Worm (Caenorhabditis elegans) whole organism, L4 larva: ENCODE results near the gene plc-4.

Source experiments
- F26F4.8 ChIP-seq: fragments of 200-800 bp; sonication (Bioruptor generic); conservative IDR thresholded peaks from 2 replicates; pipeline ENCODE4 v1.3.6; 2022; ENCODE audit warnings: missing genetic modification characterization, missing compliant biosample characterization
- F44E2.7 ChIP-seq: fragments of 200-800 bp; sonication (Bioruptor generic); IDR thresholded peaks from 2 replicates; pipeline ENCODE4 v2.1.2; 2022; ENCODE audit warnings: missing genetic modification characterization, missing compliant biosample characterization
- F49E8.2 ChIP-seq: sonication (generic microtip); optimal IDR thresholded peaks from 2 replicates; lab custom pipeline; 2016; ENCODE audit warnings: missing compliant biosample characterization, mild to moderate bottlenecking, missing genetic modification characterization, borderline replicate concordance
- R02D3.7 ChIP-seq: fragments of 150-350 bp; sonication (generic microtip); optimal IDR thresholded peaks from 3 replicates; lab custom pipeline; 2014; ENCODE audit warnings: missing biosample characterization, missing genetic modification characterization
- Y5F2A.4 ChIP-seq: fragments of 200-800 bp; sonication (Bioruptor generic); optimal IDR thresholded peaks from 2 replicates; lab custom pipeline; 2018; ENCODE audit warnings: mild to moderate bottlenecking, missing genetic modification characterization, missing compliant biosample characterization
- aha-1 ChIP-seq: fragments of 150-350 bp; peaks from one replicate; lab custom pipeline; 2014; ENCODE audit warnings: missing biosample characterization, missing genetic modification characterization
- ama-1 ChIP-seq: fragments of 150-350 bp; optimal IDR thresholded peaks from 2 replicates; lab custom pipeline; 2014; ENCODE audit warnings: inconsistent platforms, mixed read lengths
- ceh-20 ChIP-seq: fragments of 200-800 bp; sonication (Bioruptor generic); IDR thresholded peaks from 2 replicates; pipeline ENCODE4 v1.3.6; 2022; ENCODE audit warnings: missing genetic modification reagents, missing genetic modification characterization, missing compliant biosample characterization
- ceh-32 ChIP-seq: sonication (generic microtip); optimal IDR thresholded peaks from 2 replicates; lab custom pipeline; 2016; ENCODE audit warnings: mild to moderate bottlenecking, missing genetic modification characterization, missing compliant biosample characterization; ENCODE audit not compliant: poor library complexity
- ceh-44 ChIP-seq: fragments of 200-800 bp; sonication (Bioruptor generic); IDR thresholded peaks from 2 replicates; pipeline ENCODE4 v1.3.6; 2022; ENCODE audit warnings: missing genetic modification reagents, missing genetic modification characterization, missing compliant biosample characterization
- cey-2 ChIP-seq: sonication (generic microtip); optimal IDR thresholded peaks from 3 replicates; lab custom pipeline; 2017; ENCODE audit warnings: missing genetic modification characterization, mild to moderate bottlenecking, missing compliant biosample characterization, antibody characterized with exemption, borderline replicate concordance; ENCODE audit not compliant: insufficient read depth
- daf-16 ChIP-seq, 3 experiments: sonication (generic microtip); optimal IDR thresholded peaks; 2 replicates each; lab custom pipeline; 2016 to 2017; ENCODE audit warnings: missing genetic modification characterization in 3 of 3, missing genetic modification reagents in 3 of 3, mild to moderate bottlenecking in 2 of 3, missing compliant biosample characterization in 2 of 3, missing biosample characterization in 1 of 3, moderate library complexity in 1 of 3
- dmd-9 ChIP-seq: fragments of 200-800 bp; sonication (Bioruptor generic); IDR thresholded peaks from 2 replicates; pipeline ENCODE4 v1.3.6; 2022; ENCODE audit warnings: missing genetic modification reagents, missing genetic modification characterization, missing compliant biosample characterization
- egl-27 ChIP-seq: sonication (generic microtip); optimal IDR thresholded peaks from 3 replicates; lab custom pipeline; 2017; ENCODE audit warnings: missing biosample characterization, missing genetic modification reagents, missing genetic modification characterization
- fos-1 ChIP-seq: fragments of 150-350 bp; optimal IDR thresholded peaks from 2 replicates; lab custom pipeline; 2014; ENCODE audit warnings: missing biosample characterization, missing genetic modification characterization
- gei-8 ChIP-seq: fragments of 200-800 bp; sonication (Bioruptor generic); optimal IDR thresholded peaks from 2 replicates; lab custom pipeline; 2018; ENCODE audit warnings: mild to moderate bottlenecking, missing genetic modification characterization, missing compliant biosample characterization
- hif-1 ChIP-seq, 2 experiments: sonication (generic microtip); optimal IDR thresholded peaks; 2 replicates each; lab custom pipeline; 2016 to 2017; ENCODE audit warnings: missing compliant biosample characterization in 2 of 2, missing genetic modification characterization in 2 of 2, missing genetic modification reagents in 2 of 2, missing genotype in 2 of 2, mild to moderate bottlenecking in 1 of 2
- jun-1 ChIP-seq: fragments of 150-350 bp; optimal IDR thresholded peaks from 2 replicates; lab custom pipeline; 2014; ENCODE audit warnings: missing biosample characterization, missing genetic modification reagents, missing genetic modification characterization
- lin-15B ChIP-seq: fragments of 150-350 bp; sonication (generic microtip); optimal IDR thresholded peaks from 3 replicates; lab custom pipeline; 2014; ENCODE audit warnings: missing biosample characterization, missing genetic modification characterization
- lin-29 ChIP-seq: fragments of 200-800 bp; sonication (Bioruptor generic); IDR thresholded peaks from 2 replicates; pipeline ENCODE4 v1.3.6; 2022; ENCODE audit warnings: missing genetic modification reagents, missing genetic modification characterization, missing compliant biosample characterization
- lin-38 ChIP-seq: fragments of 200-800 bp; sonication (Bioruptor generic); IDR thresholded peaks from 2 replicates; pipeline ENCODE4 v1.3.6; 2022; ENCODE audit warnings: missing genetic modification reagents, missing genetic modification characterization, missing compliant biosample characterization
- lin-39 ChIP-seq: fragments of 150-350 bp; optimal IDR thresholded peaks from 2 replicates; lab custom pipeline; 2014; ENCODE audit warnings: missing biosample characterization, missing genetic modification reagents, missing genetic modification characterization
- lir-3 ChIP-seq: sonication (generic microtip); optimal IDR thresholded peaks from 2 replicates; lab custom pipeline; 2016; ENCODE audit warnings: mild to moderate bottlenecking, missing genetic modification characterization, missing compliant biosample characterization
- lsy-2 ChIP-seq, 2 experiments: fragments of 150-350 bp in 1 of 2; sonication (generic microtip) in 1 of 2; optimal IDR thresholded peaks; 2 replicates each; lab custom pipeline; 2014 to 2017; ENCODE audit warnings: missing biosample characterization in 2 of 2, missing genetic modification characterization in 2 of 2
- mdt-29 ChIP-seq: fragments of 200-800 bp; sonication (Bioruptor generic); IDR thresholded peaks from 2 replicates; pipeline ENCODE4 v1.3.6; 2022; ENCODE audit warnings: missing genetic modification reagents, missing genetic modification characterization, missing compliant biosample characterization
- mes-2 ChIP-seq: sonication (generic microtip); optimal IDR thresholded peaks from 2 replicates; lab custom pipeline; 2016; ENCODE audit warnings: missing genotype, mild to moderate bottlenecking, missing genetic modification characterization, missing compliant biosample characterization; ENCODE audit not compliant: poor library complexity, severe bottlenecking
- mxl-2 ChIP-seq: fragments of 200-800 bp; sonication (Bioruptor generic); conservative IDR thresholded peaks from 2 replicates; pipeline ENCODE4 v1.3.6; 2022; ENCODE audit warnings: missing genetic modification reagents, missing genetic modification characterization, missing compliant biosample characterization
- nhr-11 ChIP-seq: fragments of 150-350 bp; optimal IDR thresholded peaks from 2 replicates; lab custom pipeline; 2014; ENCODE audit warnings: missing biosample characterization, missing genetic modification characterization
- nhr-111 ChIP-seq: fragments of 200-800 bp; sonication (Bioruptor generic); optimal IDR thresholded peaks from 2 replicates; lab custom pipeline; 2018; ENCODE audit warnings: mild to moderate bottlenecking, missing genetic modification characterization, missing compliant biosample characterization
- nhr-237 ChIP-seq: sonication (generic microtip); optimal IDR thresholded peaks from 2 replicates; lab custom pipeline; 2017; ENCODE audit warnings: missing biosample characterization, missing genetic modification characterization
- nhr-42 ChIP-seq: fragments of 200-800 bp; sonication (Bioruptor generic); IDR thresholded peaks from 2 replicates; pipeline ENCODE4 v1.3.6; 2022; ENCODE audit warnings: missing genetic modification characterization, missing compliant biosample characterization
- pqm-1 ChIP-seq: sonication (generic microtip); optimal IDR thresholded peaks from 2 replicates; lab custom pipeline; 2017; ENCODE audit warnings: missing biosample characterization, missing genetic modification characterization
- rbr-2 ChIP-seq: sonication (generic microtip); optimal IDR thresholded peaks from 2 replicates; lab custom pipeline; 2016; ENCODE audit warnings: missing genotype, missing genetic modification characterization, missing compliant biosample characterization
- skn-1 ChIP-seq: fragments of 150-350 bp; optimal IDR thresholded peaks from 2 replicates; lab custom pipeline; 2014; ENCODE audit warnings: missing biosample characterization, missing genetic modification characterization
- snpc-1.2 ChIP-seq: fragments of 200-800 bp; sonication (Bioruptor generic); IDR thresholded peaks from 2 replicates; pipeline ENCODE4 v1.3.6; 2022; ENCODE audit warnings: missing genetic modification reagents, missing genetic modification characterization, missing compliant biosample characterization
- snpc-4 ChIP-seq: fragments of 150-350 bp; optimal IDR thresholded peaks from 2 replicates; lab custom pipeline; 2014; ENCODE audit warnings: missing biosample characterization, missing genetic modification characterization
- spr-3 ChIP-seq: fragments of 200-800 bp; sonication (Bioruptor generic); optimal IDR thresholded peaks from 2 replicates; lab custom pipeline; 2018; ENCODE audit warnings: mild to moderate bottlenecking, missing genetic modification characterization, missing compliant biosample characterization
- tra-1 ChIP-seq: fragments of 200-800 bp; sonication (Bioruptor generic); IDR thresholded peaks from 2 replicates; pipeline ENCODE4 v1.3.6; 2022; ENCODE audit warnings: missing genetic modification reagents, missing genetic modification characterization, missing compliant biosample characterization
- unc-39 ChIP-seq: sonication (generic microtip); optimal IDR thresholded peaks from 2 replicates; lab custom pipeline; 2017; ENCODE audit warnings: missing biosample characterization, missing genetic modification characterization
- unc-62 ChIP-seq, 3 experiments: fragments of 150-350 bp in 1 of 3; sonication (generic microtip); optimal IDR thresholded peaks in 2 of 3; peaks in 1 of 3; 1 replicate in 1 of 3; 2 replicates in 2 of 3; lab custom pipeline; 2014 to 2017; ENCODE audit warnings: missing biosample characterization in 3 of 3, missing genetic modification characterization in 3 of 3, missing genetic modification reagents in 3 of 3, missing genotype in 1 of 3
- zip-2 ChIP-seq: fragments of 150-350 bp; optimal IDR thresholded peaks from 2 replicates; lab custom pipeline; 2014; ENCODE audit warnings: missing biosample characterization, missing genetic modification characterization
- ztf-11 ChIP-seq: fragments of 150-350 bp; optimal IDR thresholded peaks from 2 replicates; lab custom pipeline; 2014; ENCODE audit warnings: missing biosample characterization, missing genetic modification characterization
- ztf-7 ChIP-seq: fragments of 150-350 bp; optimal IDR thresholded peaks from 2 replicates; lab custom pipeline; 2014; ENCODE audit warnings: missing biosample characterization, missing genetic modification characterization

Gene plc-4

ce11 chrIV:7558653-7559052, 46.2 kb upstream of the plc-4 start:
- TF ChIP-seq skn-1 (tag; lab: Kevin White, UChicago) (no peak), snpc-1.2 (0 out of 2 replicates have a peak, but pooled peaks have one; percentile 15), ama-1 (peak; percentile 54), daf-16 (GFP tag; optimal IDR thresholded peaks at IDR 0.05; lab: Kevin White, UChicago) (no peak), daf-16 (tag; optimal IDR thresholded peaks at IDR 0.05; lab: Kevin White, UChicago) (no peak)

- TF ChIP-seq rbr-2 (no peak), F44E2.7 (GFP tag; lab: Robert Waterston, UW) (no peak), unc-39 (tag; lab: Kevin White, UChicago) (no peak), skn-1 (tag; lab: Kevin White, UChicago) (no peak), spr-3 (GFP tag; lab: Kevin White, UChicago) (no peak), mdt-29 (GFP tag; lab: Robert Waterston, UW) (no peak), lir-3 (tag; lab: Kevin White, UChicago) (no peak), lin-15B (no peak), gei-8 (GFP tag; lab: Kevin White, UChicago) (no peak), R02D3.7 (tag; lab: Kevin White, UChicago) (no peak), nhr-237 (no peak), Y5F2A.4 (no peak)
Observed at ce11 chrIV:7556265-7556866, 43.9 kb upstream of the plc-4 start, which contains the start of the genes F49E8.7, F49E8.8 and nprl-2. F49E8.7 (minus strand) TSS chrIV:7556365. F49E8.8 (plus strand) TSS chrIV:7556637. nprl-2 (plus strand) TSS chrIV:7556816.

- TF ChIP-seq ceh-20 (GFP tag; lab: Robert Waterston, UW) = no peak
- TF ChIP-seq aha-1 (tag; lab: Kevin White, UChicago) = peak; percentile 46
- peak; percentile 40 for TF ChIP-seq nhr-11 (tag; lab: Kevin White, UChicago)
- no peak for TF ChIP-seq hif-1 (tag; optimal IDR thresholded peaks at IDR 0.05; lab: Kevin White, UChicago)
Observed at ce11 chrIV:7554351-7554750, 41.9 kb upstream of the plc-4 start, which contains the start of gene F49E8.6. F49E8.6 (minus strand) TSS chrIV:7554667.

ce11 chrIV:7552958-7553553, 40.6 kb upstream of the plc-4 start, which contains the start of gene dif-1:
dif-1 (minus strand) TSS chrIV:7553008.
- TF ChIP-seq nhr-111 (GFP tag; lab: Kevin White, UChicago) = no peak
- TF ChIP-seq nhr-42 (GFP tag; lab: Robert Waterston, UW) = no peak
- peak; percentile 58 for TF ChIP-seq pqm-1 (tag; lab: Kevin White, UChicago)
- no peak for TF ChIP-seq lin-15B
- peak; percentile 45 for TF ChIP-seq ama-1
- TF ChIP-seq snpc-4 (tag; lab: Kevin White, UChicago) = no peak
- peak in 1 of 2 experiments; percentile 89 for TF ChIP-seq unc-62 (GFP tag; optimal IDR thresholded peaks at IDR 0.05 in 1 of 2; lab: Kevin White, UChicago)
- TF ChIP-seq unc-62 (tag; optimal IDR thresholded peaks at IDR 0.05; lab: Kevin White, UChicago) = no peak
- no peak for TF ChIP-seq ztf-7 (tag; lab: Kevin White, UChicago)
- peak; percentile 48 for TF ChIP-seq lin-38 (GFP tag; lab: Robert Waterston, UW)
- TF ChIP-seq jun-1 (tag; lab: Kevin White, UChicago) = no peak
- no peak for TF ChIP-seq ztf-11 (tag; lab: Kevin White, UChicago)
- no peak for TF ChIP-seq dmd-9
- peak; percentile 52 for TF ChIP-seq mes-2 (tag; lab: Kevin White, UChicago)
- no peak for TF ChIP-seq F49E8.2 (tag; lab: Kevin White, UChicago)
- no peak for TF ChIP-seq lin-29 (GFP tag; lab: Robert Waterston, UW)
- no peak for TF ChIP-seq ceh-32 (tag; lab: Kevin White, UChicago)
- TF ChIP-seq zip-2 = no peak
- TF ChIP-seq mxl-2 (GFP tag; lab: Robert Waterston, UW) = no peak
- no peak for TF ChIP-seq fos-1 (tag; lab: Kevin White, UChicago)
- no peak for TF ChIP-seq cey-2 (tag; lab: Kevin White, UChicago)
- TF ChIP-seq daf-16 (GFP tag; optimal IDR thresholded peaks at IDR 0.05; lab: Kevin White, UChicago) = peak in 1 of 2 experiments; percentile 78
- TF ChIP-seq daf-16 (tag; optimal IDR thresholded peaks at IDR 0.05; lab: Kevin White, UChicago) = peak; percentile 92
- no peak for TF ChIP-seq F26F4.8 (GFP tag; lab: Robert Waterston, UW)
- no peak for TF ChIP-seq tra-1
- peak; percentile 67 for TF ChIP-seq nhr-11 (tag; lab: Kevin White, UChicago)
- no peak for TF ChIP-seq lin-39 (tag; lab: Kevin White, UChicago)
- TF ChIP-seq ceh-44 = no peak
- TF ChIP-seq egl-27 (tag; lab: Kevin White, UChicago) = no peak
- TF ChIP-seq lir-3 (tag; lab: Kevin White, UChicago) = no peak
- TF ChIP-seq lsy-2 (tag; optimal IDR thresholded peaks at IDR 0.05; lab: Kevin White, UChicago) = peak in 1 of 2 experiments; percentile 40
